Worm (Caenorhabditis elegans) whole organism, early embryonic: ENCODE results near the gene zyg-1.

Experiments used
- F13C5.2 ChIP-seq: sonication (generic microtip); optimal IDR thresholded peaks from 2 replicates; lab custom pipeline; 2017; ENCODE audit warnings: mild to moderate bottlenecking, missing genetic modification characterization, inconsistent platforms, missing compliant biosample characterization
- flt-1 ChIP-seq: fragments of 200-800 bp; sonication (Bioruptor generic); IDR thresholded peaks from 2 replicates; pipeline ENCODE4 v1.3.6; 2022; ENCODE audit warnings: missing genetic modification characterization, missing compliant biosample characterization
- sea-1 ChIP-seq: fragments of 200-800 bp; sonication (Bioruptor generic); conservative IDR thresholded peaks from 2 replicates; pipeline ENCODE4 v1.3.6; 2022; ENCODE audit warnings: missing genetic modification characterization, missing compliant biosample characterization

DNA sequence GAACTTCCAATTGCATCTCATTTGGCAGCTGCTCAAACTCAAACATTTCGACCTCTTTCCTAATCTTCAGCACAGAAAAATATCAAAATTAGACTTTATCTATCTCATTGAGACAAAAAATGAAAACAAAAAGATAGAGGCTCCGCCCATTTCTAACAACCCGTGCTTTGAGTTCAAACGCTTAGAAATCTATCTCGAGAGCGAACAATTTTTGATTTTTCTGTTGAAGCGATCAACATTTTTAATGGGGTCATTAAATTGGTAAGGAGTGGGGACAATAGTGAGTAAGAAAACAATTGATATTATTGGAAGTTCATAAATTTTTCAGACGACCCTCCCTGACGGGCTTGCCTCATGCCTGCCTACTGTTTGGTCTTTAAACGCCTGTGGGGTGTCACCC is 49.3 kb downstream of the zyg-1 start, which contains the start of the genes C25H3.10 and C25H3.1:
- no peak for TF ChIP-seq F13C5.2
- no peak for TF ChIP-seq flt-1
- TF ChIP-seq sea-1: no peak
